Worm (Caenorhabditis elegans) whole organism, young adult: ENCODE data around the gene kin-19.

Source experiments
- D2030.7 ChIP-seq: fragments of 200-800 bp; sonication (Bioruptor generic); IDR thresholded peaks from 2 replicates; pipeline ENCODE4 v1.3.6; 2022; ENCODE audit warnings: missing genetic modification reagents, missing genetic modification characterization, missing compliant biosample characterization
- F57C9.4 ChIP-seq: sonication (generic microtip); optimal IDR thresholded peaks from 2 replicates; lab custom pipeline; 2017; ENCODE audit warnings: mild to moderate bottlenecking, missing genetic modification characterization, missing compliant biosample characterization
- K11D2.4 ChIP-seq: fragments of 200-800 bp; sonication (Bioruptor generic); IDR thresholded peaks from 2 replicates; pipeline ENCODE4 v1.3.6; 2022; ENCODE audit warnings: missing genetic modification reagents, missing genetic modification characterization, missing compliant biosample characterization
- K12H6.12 ChIP-seq: fragments of 200-800 bp; sonication (Bioruptor generic); optimal IDR thresholded peaks from 2 replicates; lab custom pipeline; 2018; ENCODE audit warnings: mild to moderate bottlenecking, missing genetic modification characterization, missing compliant biosample characterization
- Y53G8AR.9 ChIP-seq: fragments of 200-800 bp; sonication (Bioruptor generic); conservative IDR thresholded peaks from 2 replicates; pipeline ENCODE4 v1.3.6; 2022; ENCODE audit warnings: missing genetic modification reagents, missing genetic modification characterization, missing compliant biosample characterization
- ZK185.1 ChIP-seq: sonication (generic microtip); optimal IDR thresholded peaks from 2 replicates; lab custom pipeline; 2016; ENCODE audit warnings: mild to moderate bottlenecking, missing genetic modification characterization, missing compliant biosample characterization; ENCODE audit not compliant: poor library complexity, severe bottlenecking
- ama-1 ChIP-seq, 3 experiments: fragments of 150-350 bp in 1 of 3; sonication (generic microtip) in 2 of 3; optimal IDR thresholded peaks; 2 replicates each; lab custom pipeline; 2014 to 2018; ENCODE audit warnings: missing biosample characterization in 2 of 3, missing genetic modification characterization in 2 of 3, missing genetic modification reagents in 2 of 3
- aptf-3 ChIP-seq: fragments of 200-800 bp; sonication (Bioruptor generic); IDR thresholded peaks from 2 replicates; pipeline ENCODE4 v1.3.6; 2022; ENCODE audit warnings: missing genetic modification characterization, missing compliant biosample characterization
- attf-5 ChIP-seq: fragments of 200-800 bp; sonication (Bioruptor generic); optimal IDR thresholded peaks from 2 replicates; lab custom pipeline; 2018; ENCODE audit warnings: mild to moderate bottlenecking, missing genetic modification characterization, missing compliant biosample characterization
- bed-1 ChIP-seq: fragments of 200-800 bp; sonication (Bioruptor generic); IDR thresholded peaks from 2 replicates; pipeline ENCODE4 v1.3.6; 2022; ENCODE audit warnings: missing genetic modification reagents, missing genetic modification characterization, missing compliant biosample characterization
- bed-2 ChIP-seq: fragments of 200-800 bp; sonication (Bioruptor generic); IDR thresholded peaks from 2 replicates; pipeline ENCODE4 v1.3.6; 2022; ENCODE audit warnings: missing genetic modification reagents, missing genetic modification characterization, missing compliant biosample characterization
- cebp-1 ChIP-seq, 2 experiments: fragments of 200-800 bp in 1 of 2; sonication (Bioruptor generic) in 1 of 2; sonication (generic microtip) in 1 of 2; IDR thresholded peaks in 1 of 2; optimal IDR thresholded peaks in 1 of 2; 2 replicates each; pipeline versions ENCODE4 v1.3.6 to Lab custom; 2017 to 2022; ENCODE audit warnings: missing compliant biosample characterization in 2 of 2, missing genetic modification characterization in 2 of 2, mild to moderate bottlenecking in 1 of 2, missing genetic modification reagents in 1 of 2, moderate library complexity in 1 of 2
- ceh-27 ChIP-seq: fragments of 200-800 bp; sonication (Bioruptor generic); optimal IDR thresholded peaks from 2 replicates; lab custom pipeline; 2018; ENCODE audit warnings: mild to moderate bottlenecking, missing genetic modification characterization, moderate library complexity, missing compliant biosample characterization
- ceh-40 ChIP-seq: fragments of 200-800 bp; sonication (Bioruptor generic); IDR thresholded peaks from 2 replicates; pipeline ENCODE4 v1.3.6; 2022; ENCODE audit warnings: missing genetic modification characterization, missing compliant biosample characterization
- ceh-58 ChIP-seq: fragments of 200-800 bp; sonication (Bioruptor generic); IDR thresholded peaks from 2 replicates; pipeline ENCODE4 v1.3.6; 2022; ENCODE audit warnings: missing genetic modification characterization, missing compliant biosample characterization
- egrh-3 ChIP-seq: fragments of 200-800 bp; sonication (Bioruptor generic); IDR thresholded peaks from 2 replicates; pipeline ENCODE4 v1.3.6; 2022; ENCODE audit warnings: missing genetic modification reagents, missing genetic modification characterization, missing compliant biosample characterization
- fkh-3 ChIP-seq: sonication (generic microtip); optimal IDR thresholded peaks from 2 replicates; lab custom pipeline; 2016; ENCODE audit warnings: mild to moderate bottlenecking, missing genetic modification characterization, missing compliant biosample characterization
- gei-17 ChIP-seq: fragments of 200-800 bp; sonication (Bioruptor generic); optimal IDR thresholded peaks from 2 replicates; lab custom pipeline; 2018; ENCODE audit warnings: mild to moderate bottlenecking, missing genetic modification characterization, missing compliant biosample characterization
- him-1 ChIP-seq: sonication (generic microtip); optimal IDR thresholded peaks from 2 replicates; lab custom pipeline; 2016; ENCODE audit warnings: missing genotype, missing genetic modification reagents, missing genetic modification characterization, missing compliant biosample characterization
- hmg-1.2 ChIP-seq: fragments of 200-800 bp; sonication (Bioruptor generic); IDR thresholded peaks from 2 replicates; pipeline ENCODE4 v1.3.6; 2022; ENCODE audit warnings: missing genetic modification reagents, missing genetic modification characterization, missing compliant biosample characterization
- let-607 ChIP-seq, 2 experiments: fragments of 200-800 bp in 1 of 2; sonication (Bioruptor generic) in 1 of 2; sonication (generic microtip) in 1 of 2; optimal IDR thresholded peaks; 2 replicates each; lab custom pipeline; 2016 to 2018; ENCODE audit warnings: mild to moderate bottlenecking in 2 of 2, missing compliant biosample characterization in 2 of 2, missing genetic modification characterization in 2 of 2, moderate library complexity in 2 of 2, missing genotype in 1 of 2
- lin-26 ChIP-seq: fragments of 200-800 bp; sonication (Bioruptor generic); IDR thresholded peaks from 2 replicates; pipeline ENCODE4 v1.3.6; 2022; ENCODE audit warnings: missing genetic modification reagents, missing genetic modification characterization, missing compliant biosample characterization
- lin-40 ChIP-seq: sonication (generic microtip); optimal IDR thresholded peaks from 2 replicates; lab custom pipeline; 2016; ENCODE audit warnings: missing genetic modification characterization, mild to moderate bottlenecking, missing compliant biosample characterization, missing genotype, missing genetic modification reagents
- lin-54 ChIP-seq: fragments of 200-800 bp; sonication (Bioruptor generic); optimal IDR thresholded peaks from 2 replicates; lab custom pipeline; 2018; ENCODE audit warnings: mild to moderate bottlenecking, missing genetic modification characterization, missing compliant biosample characterization
- lir-1 ChIP-seq: fragments of 200-800 bp; sonication (Bioruptor generic); conservative IDR thresholded peaks from 2 replicates; pipeline ENCODE4 v1.3.6; 2022; ENCODE audit warnings: missing genetic modification reagents, missing genetic modification characterization, missing compliant biosample characterization
- lsl-1 ChIP-seq: fragments of 200-800 bp; sonication (Bioruptor generic); optimal IDR thresholded peaks from 2 replicates; lab custom pipeline; 2018; ENCODE audit warnings: mild to moderate bottlenecking, missing genetic modification characterization, moderate library complexity, missing compliant biosample characterization
- madf-10 ChIP-seq: sonication (generic microtip); optimal IDR thresholded peaks from 2 replicates; lab custom pipeline; 2016; ENCODE audit warnings: mild to moderate bottlenecking, missing genetic modification characterization, missing compliant biosample characterization
- madf-3 ChIP-seq: fragments of 200-800 bp; sonication (Bioruptor generic); IDR thresholded peaks from 2 replicates; pipeline ENCODE4 v1.3.6; 2022; ENCODE audit warnings: missing genetic modification reagents, missing genetic modification characterization, missing compliant biosample characterization
- nfya-2 ChIP-seq: fragments of 200-800 bp; sonication (Bioruptor generic); IDR thresholded peaks from 2 replicates; pipeline ENCODE4 v1.3.6; 2022; ENCODE audit warnings: missing genetic modification reagents, missing genetic modification characterization, missing compliant biosample characterization
- nfyb-1 ChIP-seq: fragments of 200-800 bp; sonication (Bioruptor generic); IDR thresholded peaks from 2 replicates; pipeline ENCODE4 v1.3.6; 2022; ENCODE audit warnings: missing genetic modification reagents, missing genetic modification characterization, missing compliant biosample characterization
- nhr-27 ChIP-seq: fragments of 200-800 bp; sonication (Bioruptor generic); optimal IDR thresholded peaks from 2 replicates; lab custom pipeline; 2018; ENCODE audit warnings: mild to moderate bottlenecking, missing genetic modification characterization, moderate library complexity, missing compliant biosample characterization
- nhr-80 ChIP-seq: sonication (generic microtip); optimal IDR thresholded peaks from 2 replicates; lab custom pipeline; 2016; ENCODE audit warnings: missing genetic modification characterization, missing compliant biosample characterization
- nhr-90 ChIP-seq: sonication (generic microtip); optimal IDR thresholded peaks from 2 replicates; lab custom pipeline; 2016; ENCODE audit warnings: missing genotype, mild to moderate bottlenecking, missing genetic modification characterization, missing compliant biosample characterization
- repo-1 ChIP-seq: sonication (generic microtip); optimal IDR thresholded peaks from 2 replicates; lab custom pipeline; 2017; ENCODE audit warnings: mild to moderate bottlenecking, missing genetic modification characterization, missing compliant biosample characterization
- snpc-4 ChIP-seq, 5 experiments: fragments of 150-350 bp in 1 of 5; sonication (generic microtip) in 4 of 5; optimal IDR thresholded peaks; 2 replicates each; lab custom pipeline; 2014 to 2018; ENCODE audit warnings: missing genetic modification characterization in 5 of 5, missing biosample characterization in 3 of 5, antibody characterized with exemption in 2 of 5, mild to moderate bottlenecking in 2 of 5, missing compliant biosample characterization in 2 of 5, missing genotype in 2 of 5, moderate library complexity in 2 of 5, missing genetic modification reagents in 1 of 5
- somi-1 ChIP-seq: fragments of 200-800 bp; sonication (Bioruptor generic); optimal IDR thresholded peaks from 2 replicates; lab custom pipeline; 2018; ENCODE audit warnings: mild to moderate bottlenecking, missing genetic modification characterization, missing compliant biosample characterization
- tbp1 ChIP-seq: fragments of 200-800 bp; sonication (Bioruptor generic); optimal IDR thresholded peaks from 2 replicates; lab custom pipeline; 2018; ENCODE audit warnings: mild to moderate bottlenecking, missing genetic modification characterization, missing compliant biosample characterization
- tbx-9 ChIP-seq: sonication (generic microtip); optimal IDR thresholded peaks from 2 replicates; lab custom pipeline; 2016; ENCODE audit warnings: borderline replicate concordance, missing genetic modification characterization, inconsistent platforms, missing compliant biosample characterization
- unc-62 ChIP-seq: fragments of 150-350 bp; optimal IDR thresholded peaks from 2 replicates; lab custom pipeline; 2014; ENCODE audit warnings: missing biosample characterization, missing genetic modification reagents, missing genetic modification characterization
- xnd-1 ChIP-seq: sonication (generic microtip); optimal IDR thresholded peaks from 2 replicates; lab custom pipeline; 2016; ENCODE audit warnings: missing genotype, missing genetic modification reagents, missing genetic modification characterization, missing compliant biosample characterization
- zfh-2 ChIP-seq: fragments of 200-800 bp; sonication (Bioruptor generic); conservative IDR thresholded peaks from 2 replicates; pipeline ENCODE4 v1.3.6; 2022; ENCODE audit warnings: missing genetic modification reagents, missing genetic modification characterization, missing compliant biosample characterization
- zim-3 ChIP-seq: sonication (generic microtip); optimal IDR thresholded peaks from 2 replicates; lab custom pipeline; 2017; ENCODE audit warnings: mild to moderate bottlenecking, missing genetic modification characterization, moderate library complexity, missing compliant biosample characterization
- ztf-26 ChIP-seq: sonication (generic microtip); optimal IDR thresholded peaks from 2 replicates; lab custom pipeline; 2017; ENCODE audit warnings: missing genetic modification characterization, missing compliant biosample characterization

kin-19 gene

ce11 chrIII:4090773-4091172 is 4.3 kb upstream of the kin-19 start, which contains the start of gene C03C10.2:
Gene C03C10.2, plus strand, starts transcription at chrIII:4091073.
- TF ChIP-seq him-1 = no peak
- no peak for TF ChIP-seq egrh-3 (GFP tag; lab: Robert Waterston, UW)

- TF ChIP-seq lin-26 = no peak
- TF ChIP-seq nhr-80 (tag; lab: Kevin White, UChicago) = peak; percentile 55
- TF ChIP-seq cebp-1 (GFP tag; IDR thresholded peaks at IDR 0.05; lab: Robert Waterston, UW) = no peak
- TF ChIP-seq cebp-1 (tag; optimal IDR thresholded peaks at IDR 0.05; lab: Kevin White, UChicago) = peak; percentile 12
- no peak for TF ChIP-seq nfya-2
- TF ChIP-seq ceh-40 (GFP tag; lab: Robert Waterston, UW) = no peak
- no peak for TF ChIP-seq Y53G8AR.9 (GFP tag; lab: Robert Waterston, UW)
Measured at ce11 chrIII:4088338-4088918, 2.0 kb upstream of the kin-19 start.

- no peak for TF ChIP-seq xnd-1 (tag; lab: Kevin White, UChicago)
- no peak for TF ChIP-seq gei-17
- TF ChIP-seq unc-62 (GFP tag; lab: Kevin White, UChicago) = no peak
- TF ChIP-seq fkh-3 (tag; lab: Kevin White, UChicago) = no peak
- no peak for TF ChIP-seq madf-10 (tag; lab: Kevin White, UChicago)
- no peak for TF ChIP-seq zim-3
- no peak for TF ChIP-seq let-607 (tag; optimal IDR thresholded peaks at IDR 0.05; lab: Kevin White, UChicago)
- TF ChIP-seq lin-54 (GFP tag; lab: Kevin White, UChicago) = peak; percentile 87
- peak; percentile 63 for TF ChIP-seq ama-1 (optimal IDR thresholded peaks at IDR 0.05; lab: Kevin White, UChicago)
- no peak for TF ChIP-seq ama-1 (GFP tag; optimal IDR thresholded peaks at IDR 0.05; lab: Kevin White, UChicago)
- TF ChIP-seq tbx-9 = no peak
- TF ChIP-seq him-1 = no peak
- no peak for TF ChIP-seq egrh-3 (GFP tag; lab: Robert Waterston, UW)
- peak; percentile 61 for TF ChIP-seq somi-1 (GFP tag; lab: Kevin White, UChicago)
- TF ChIP-seq zfh-2 (GFP tag; lab: Robert Waterston, UW) = peak; percentile 91
- no peak for TF ChIP-seq snpc-4 (GFP tag; optimal IDR thresholded peaks at IDR 0.05; lab: Kevin White, UChicago)
- peak in 3 of 4 experiments; percentile 15 to 42 (median 23) for TF ChIP-seq snpc-4 (tag; optimal IDR thresholded peaks at IDR 0.05; lab: Kevin White, UChicago)
- no peak for TF ChIP-seq repo-1 (tag; lab: Kevin White, UChicago)
- no peak for TF ChIP-seq nhr-90 (tag; lab: Kevin White, UChicago)
- TF ChIP-seq bed-2 (GFP tag; lab: Robert Waterston, UW) = no peak
- peak; percentile 94 for TF ChIP-seq attf-5 (GFP tag; lab: Kevin White, UChicago)
- TF ChIP-seq K11D2.4 (GFP tag; lab: Robert Waterston, UW) = no peak
- TF ChIP-seq ceh-27 = peak; percentile 33
- TF ChIP-seq lir-1 (GFP tag; lab: Robert Waterston, UW) = no peak
- peak; percentile 56 for TF ChIP-seq hmg-1.2 (GFP tag; lab: Robert Waterston, UW)
- TF ChIP-seq madf-3 (GFP tag; lab: Robert Waterston, UW) = peak; percentile 98
- no peak for TF ChIP-seq nhr-27 (tag; lab: Kevin White, UChicago)
- peak; percentile 41 for TF ChIP-seq ztf-26 (tag; lab: Kevin White, UChicago)
- TF ChIP-seq aptf-3 = no peak
- TF ChIP-seq ceh-58 (GFP tag; lab: Robert Waterston, UW) = no peak
- 0 out of 2 replicates have a peak, but pooled peaks have one; percentile 56 for TF ChIP-seq nfyb-1
- TF ChIP-seq tbp1 (GFP tag; lab: Kevin White, UChicago) = no peak
- peak; percentile 20 for TF ChIP-seq ZK185.1 (tag; lab: Kevin White, UChicago)
- no peak for TF ChIP-seq D2030.7 (GFP tag; lab: Robert Waterston, UW)
- TF ChIP-seq bed-1 (GFP tag; lab: Robert Waterston, UW) = no peak
- peak; percentile 23 for TF ChIP-seq lin-40 (tag; lab: Kevin White, UChicago)
- no peak for TF ChIP-seq F57C9.4 (tag; lab: Kevin White, UChicago)
- TF ChIP-seq K12H6.12 (tag; lab: Kevin White, UChicago) = peak; percentile 73
- TF ChIP-seq lsl-1 (GFP tag; lab: Kevin White, UChicago) = no peak
Measured at ce11 chrIII:4087565-4087964, 1.1 kb upstream of the kin-19 start.
